Worm (Caenorhabditis elegans): ENCODE data around the gene AH6.3.
A peak's percentile ranks its signal among the peaks of the same experiment; 100 is the strongest.

AH6.3 gene

DNA sequence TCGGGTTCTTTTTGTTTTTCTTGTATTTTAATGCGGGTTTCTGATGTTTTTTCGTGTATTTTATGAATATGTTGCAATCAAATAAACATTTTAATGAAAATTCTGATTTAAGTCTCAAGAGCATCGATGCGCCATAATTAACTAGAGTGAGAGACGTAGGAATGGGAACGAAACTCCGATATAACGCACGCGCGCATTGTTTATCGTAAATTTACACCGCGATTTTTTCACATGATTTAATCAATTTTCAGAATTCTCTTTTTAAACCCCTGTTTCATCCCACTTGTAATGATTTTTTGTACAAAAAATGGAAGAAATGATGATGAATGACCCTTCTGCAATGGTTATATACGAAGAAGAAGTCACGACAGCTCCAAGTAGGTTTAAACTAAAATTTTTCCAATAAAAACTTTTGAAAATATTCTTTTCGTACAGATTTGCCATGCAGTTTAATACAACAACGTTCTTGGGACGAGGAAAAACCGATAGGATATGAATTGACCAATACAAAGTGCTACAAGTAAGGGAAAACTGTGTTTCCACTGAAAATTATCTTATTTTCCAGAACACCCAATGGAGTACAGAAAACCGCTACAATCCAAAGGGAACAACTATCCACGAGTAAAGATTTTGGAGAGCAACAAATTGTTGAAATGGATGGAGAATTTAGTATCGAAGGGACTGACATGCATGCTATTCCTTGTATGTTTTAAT, 38.7 kb downstream of the AH6.3 start, which contains the start of gene zfp-2 (continued):
- no peak for TF ChIP-seq arid-1 (GFP tag; conservative IDR thresholded peaks at IDR 0.05)
- no peak for TF ChIP-seq pha-4 (GFP tag; IDR thresholded peaks at IDR 0.05)
- TF ChIP-seq pha-4 (tag; optimal IDR thresholded peaks at IDR 0.05): no peak
- no peak for TF ChIP-seq nhr-237 (tag; optimal IDR thresholded peaks at IDR 0.05)
- TF ChIP-seq hif-1 (tag; optimal IDR thresholded peaks at IDR 0.05): no peak
- TF ChIP-seq nhr-11 (tag; optimal IDR thresholded peaks at IDR 0.05): no peak
- TF ChIP-seq mep-1 (tag; optimal IDR thresholded peaks at IDR 0.05): no peak
- no peak for TF ChIP-seq ces-1 (GFP tag; optimal IDR thresholded peaks at IDR 0.05)
- no peak for TF ChIP-seq daf-19 (GFP tag; conservative IDR thresholded peaks at IDR 0.05)
- TF ChIP-seq madf-5 (GFP tag; IDR thresholded peaks at IDR 0.05): no peak
- TF ChIP-seq nhr-42 (GFP tag; IDR thresholded peaks at IDR 0.05): no peak
- TF ChIP-seq aha-1 (tag): peak; percentile 52
- TF ChIP-seq F49E8.2 (tag; optimal IDR thresholded peaks at IDR 0.05; ENCODE audit: borderline replicate concordance): no peak
- TF ChIP-seq mxl-3 (GFP tag; optimal IDR thresholded peaks at IDR 0.05): no peak
- no peak for TF ChIP-seq T26A8.4 (GFP tag; IDR thresholded peaks at IDR 0.05)
- TF ChIP-seq dmd-6 (GFP tag; IDR thresholded peaks at IDR 0.05): no peak
- peak; percentile 66 for TF ChIP-seq hlh-30 (tag; optimal IDR thresholded peaks at IDR 0.05; ENCODE audit: insufficient read depth)
- TF ChIP-seq duxl-1 (tag; optimal IDR thresholded peaks at IDR 0.05; ENCODE audit: poor library complexity): no peak
- TF ChIP-seq lir-3 (tag; optimal IDR thresholded peaks at IDR 0.05): no peak
- TF ChIP-seq nhr-111 (GFP tag; optimal IDR thresholded peaks at IDR 0.05): no peak
- no peak for TF ChIP-seq zag-1 (tag; optimal IDR thresholded peaks at IDR 0.05)
- TF ChIP-seq F37D6.2 (tag; optimal IDR thresholded peaks at IDR 0.05): no peak
- no peak for TF ChIP-seq dve-1 (tag; optimal IDR thresholded peaks at IDR 0.05; ENCODE audit: insufficient read depth)
- TF ChIP-seq pqm-1 (tag; optimal IDR thresholded peaks at IDR 0.05): no peak
- peak; percentile 2 for TF ChIP-seq dpl-1 (GFP tag; optimal IDR thresholded peaks at IDR 0.05)
- no peak for TF ChIP-seq ceh-20 (GFP tag; IDR thresholded peaks at IDR 0.05)
- no peak for TF ChIP-seq ceh-32 (tag; optimal IDR thresholded peaks at IDR 0.05; ENCODE audit: poor library complexity)
- no peak for TF ChIP-seq ZK337.2 (GFP tag; IDR thresholded peaks at IDR 0.05)
- no peak for TF ChIP-seq Y105C5A.15 (GFP tag; IDR thresholded peaks at IDR 0.05)
- no peak for TF ChIP-seq lsy-2 (tag; optimal IDR thresholded peaks at IDR 0.05)

DNA sequence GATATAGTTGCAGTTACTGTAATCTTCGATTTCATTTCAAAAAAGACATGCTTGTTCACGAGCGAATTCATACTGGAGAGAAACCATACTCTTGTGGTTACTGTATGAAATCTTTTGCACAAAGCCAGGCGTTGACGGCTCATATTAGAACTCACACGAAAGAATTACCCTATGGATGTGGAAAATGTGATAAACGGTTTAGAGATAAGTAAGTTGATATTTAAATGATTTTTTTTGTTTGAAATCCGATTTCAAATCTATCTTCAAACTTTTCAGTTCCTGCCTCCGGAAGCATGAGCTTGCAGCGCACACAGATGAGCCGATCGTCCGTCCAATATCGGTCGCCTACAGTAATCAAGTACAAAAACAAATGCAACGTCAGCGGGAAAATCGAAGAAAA, 40.1 kb downstream of the AH6.3 start:
- TF ChIP-seq aha-1 (tag): peak; percentile 66
- no peak for TF ChIP-seq lin-13 (GFP tag; optimal IDR thresholded peaks at IDR 0.05)
- no peak for TF ChIP-seq ztf-11 (tag; optimal IDR thresholded peaks at IDR 0.05)
- TF ChIP-seq madf-5 (GFP tag; IDR thresholded peaks at IDR 0.05): no peak
- TF ChIP-seq nhr-77 (tag; optimal IDR thresholded peaks at IDR 0.05): no peak
- TF ChIP-seq unc-62 (GFP tag; optimal IDR thresholded peaks at IDR 0.05 in 1 of 2): peak in 1 of 2 experiments; percentile 58
- no peak for TF ChIP-seq unc-62 (tag; optimal IDR thresholded peaks at IDR 0.05)
- no peak for TF ChIP-seq madf-9 (GFP tag; conservative IDR thresholded peaks at IDR 0.05)

DNA sequence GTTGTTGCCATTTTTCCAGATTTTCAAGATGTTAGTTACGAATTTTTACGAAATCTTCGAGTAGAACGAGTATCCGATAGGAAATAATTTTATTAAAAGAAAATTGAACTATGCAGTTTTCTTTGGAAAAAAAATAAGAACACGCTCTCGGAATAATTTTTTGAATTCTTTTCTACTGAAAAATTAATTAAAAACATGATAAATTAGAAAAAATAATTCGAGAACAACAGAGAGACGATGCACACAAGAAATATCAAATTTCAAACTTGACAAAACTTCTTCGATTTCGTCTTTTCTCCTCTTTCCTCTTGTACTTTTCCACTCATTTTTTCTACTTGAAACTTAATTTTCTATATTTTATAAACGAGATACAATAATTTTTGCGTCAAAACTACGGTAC, 41.1 kb downstream of the AH6.3 start, which contains the start of gene F35H8.4:
Gene F35H8.4 (minus strand): TSS at position 101 of the 400 bp plus-strand sequence.
- TF ChIP-seq nhr-11 (tag; optimal IDR thresholded peaks at IDR 0.05) (no peak), mxl-3 (GFP tag; optimal IDR thresholded peaks at IDR 0.05) (no peak), lsy-2 (tag; optimal IDR thresholded peaks at IDR 0.05) (peak in 1 of 2 experiments; percentile 2), ceh-82 (tag; optimal IDR thresholded peaks at IDR 0.05) (no peak)

Data from whole organism, L4 larva.